Worm (Caenorhabditis elegans) whole organism, late embryonic: ENCODE measurements around the gene B0035.13.

Experiments used
- C38D4.7 ChIP-seq: fragments of 200-800 bp; sonication (Bioruptor generic); optimal IDR thresholded peaks from 2 replicates; lab custom pipeline; 2018; ENCODE audit warnings: mild to moderate bottlenecking, missing genetic modification characterization, moderate library complexity, missing compliant biosample characterization
- K09A11.1 ChIP-seq: sonication (generic microtip); optimal IDR thresholded peaks from 2 replicates; lab custom pipeline; 2017; ENCODE audit warnings: antibody characterized with exemption, mild to moderate bottlenecking, missing genetic modification characterization, missing compliant biosample characterization; ENCODE audit not compliant: insufficient read depth
- ahr-1 ChIP-seq: sonication (generic microtip); optimal IDR thresholded peaks from 2 replicates; lab custom pipeline; 2016; ENCODE audit warnings: missing genetic modification characterization, missing compliant biosample characterization
- ceh-19 ChIP-seq: fragments of 200-800 bp; sonication (Bioruptor generic); optimal IDR thresholded peaks from 2 replicates; lab custom pipeline; 2018; ENCODE audit warnings: mild to moderate bottlenecking, missing genetic modification characterization, missing compliant biosample characterization
- ceh-2 ChIP-seq: sonication (generic microtip); optimal IDR thresholded peaks from 2 replicates; lab custom pipeline; 2016; ENCODE audit warnings: missing genotype, missing genetic modification characterization, missing compliant biosample characterization
- ceh-22 ChIP-seq: sonication (generic microtip); optimal IDR thresholded peaks from 2 replicates; lab custom pipeline; 2017; ENCODE audit warnings: missing biosample characterization, missing genetic modification characterization
- ceh-34 ChIP-seq: sonication (generic microtip); optimal IDR thresholded peaks from 2 replicates; lab custom pipeline; 2016; ENCODE audit warnings: mild to moderate bottlenecking, missing genetic modification characterization, missing compliant biosample characterization
- ceh-45 ChIP-seq: fragments of 200-800 bp; sonication (Bioruptor generic); IDR thresholded peaks from 2 replicates; pipeline ENCODE4 v1.3.6; 2022; ENCODE audit warnings: missing genetic modification reagents, missing genetic modification characterization, missing compliant biosample characterization
- ceh-48 ChIP-seq: sonication (generic microtip); optimal IDR thresholded peaks from 2 replicates; lab custom pipeline; 2016; ENCODE audit warnings: missing genetic modification characterization, inconsistent platforms, missing compliant biosample characterization
- che-1 ChIP-seq: sonication (generic microtip); optimal IDR thresholded peaks from 2 replicates; lab custom pipeline; 2016; ENCODE audit warnings: mild to moderate bottlenecking, missing genetic modification characterization, missing compliant biosample characterization
- dve-1 ChIP-seq: sonication (generic microtip); optimal IDR thresholded peaks from 2 replicates; lab custom pipeline; 2017; ENCODE audit warnings: antibody characterized with exemption, mild to moderate bottlenecking, missing genetic modification characterization, missing compliant biosample characterization
- ets-4 ChIP-seq: sonication (generic microtip); optimal IDR thresholded peaks from 2 replicates; lab custom pipeline; 2016; ENCODE audit warnings: missing genetic modification characterization, missing compliant biosample characterization
- eyg-1 ChIP-seq: sonication (generic microtip); optimal IDR thresholded peaks from 2 replicates; lab custom pipeline; 2016; ENCODE audit warnings: missing genotype, missing genetic modification characterization, missing compliant biosample characterization
- fax-1 ChIP-seq: sonication (generic microtip); optimal IDR thresholded peaks from 2 replicates; lab custom pipeline; 2016; ENCODE audit warnings: missing genotype, missing genetic modification characterization, missing compliant biosample characterization
- gmeb-2 ChIP-seq: sonication (generic microtip); optimal IDR thresholded peaks from 2 replicates; lab custom pipeline; 2016; ENCODE audit warnings: missing genetic modification characterization, inconsistent platforms, missing compliant biosample characterization
- hlh-13 ChIP-seq: fragments of 200-800 bp; sonication (Bioruptor generic); optimal IDR thresholded peaks from 2 replicates; lab custom pipeline; 2018; ENCODE audit warnings: mild to moderate bottlenecking, missing genetic modification characterization, missing compliant biosample characterization
- hlh-15 ChIP-seq: sonication (generic microtip); optimal IDR thresholded peaks from 2 replicates; lab custom pipeline; 2016; ENCODE audit warnings: missing genetic modification characterization, missing compliant biosample characterization
- hlh-8 ChIP-seq: sonication (generic microtip); optimal IDR thresholded peaks from 2 replicates; lab custom pipeline; 2016; ENCODE audit warnings: missing genotype, missing genetic modification characterization, missing compliant biosample characterization
- lim-6 ChIP-seq: sonication (generic microtip); optimal IDR thresholded peaks from 2 replicates; lab custom pipeline; 2016; ENCODE audit warnings: missing genetic modification characterization, missing compliant biosample characterization
- lin-11 ChIP-seq: fragments of 200-800 bp; sonication (Bioruptor generic); optimal IDR thresholded peaks from 2 replicates; lab custom pipeline; 2018; ENCODE audit warnings: mild to moderate bottlenecking, missing genetic modification characterization, missing compliant biosample characterization
- nfya-1 ChIP-seq: sonication (generic microtip); optimal IDR thresholded peaks from 2 replicates; lab custom pipeline; 2017; ENCODE audit warnings: missing genetic modification characterization, mild to moderate bottlenecking, missing compliant biosample characterization, antibody characterized with exemption, moderate library complexity
- nhr-11 ChIP-seq: fragments of 150-350 bp; optimal IDR thresholded peaks from 2 replicates; lab custom pipeline; 2014; ENCODE audit warnings: missing biosample characterization, missing genetic modification characterization
- nhr-232 ChIP-seq: sonication (generic microtip); optimal IDR thresholded peaks from 2 replicates; lab custom pipeline; 2016; ENCODE audit warnings: missing genetic modification characterization, missing compliant biosample characterization
- npax-4 ChIP-seq: sonication (generic microtip); optimal IDR thresholded peaks from 2 replicates; lab custom pipeline; 2016; ENCODE audit warnings: missing genetic modification characterization, missing compliant biosample characterization
- odd-2 ChIP-seq: sonication (generic microtip); optimal IDR thresholded peaks from 2 replicates; lab custom pipeline; 2017; ENCODE audit warnings: antibody characterized with exemption, mild to moderate bottlenecking, missing genetic modification characterization, missing compliant biosample characterization
- pax-1 ChIP-seq: fragments of 150-350 bp; optimal IDR thresholded peaks from 2 replicates; lab custom pipeline; 2014; ENCODE audit warnings: missing biosample characterization, missing genetic modification characterization
- pha-2 ChIP-seq: sonication (generic microtip); optimal IDR thresholded peaks from 2 replicates; lab custom pipeline; 2017; ENCODE audit warnings: mild to moderate bottlenecking, missing genetic modification characterization, missing compliant biosample characterization
- pha-4 ChIP-seq: fragments of 150-350 bp; optimal IDR thresholded peaks from 2 replicates; lab custom pipeline; 2018; ENCODE audit warnings: missing biosample characterization, missing genetic modification reagents, missing genetic modification characterization
- pqm-1 ChIP-seq: sonication (generic microtip); optimal IDR thresholded peaks from 2 replicates; lab custom pipeline; 2016; ENCODE audit warnings: missing genetic modification characterization, missing compliant biosample characterization
- ref-2 ChIP-seq: sonication (generic microtip); optimal IDR thresholded peaks from 2 replicates; lab custom pipeline; 2016; ENCODE audit warnings: missing genetic modification characterization, missing compliant biosample characterization
- sdc-2 ChIP-seq: sonication (generic microtip); optimal IDR thresholded peaks from 2 replicates; lab custom pipeline; 2016; ENCODE audit warnings: missing genotype, missing genetic modification characterization, missing compliant biosample characterization
- sox-2 ChIP-seq: fragments of 200-800 bp; sonication (Bioruptor generic); IDR thresholded peaks from 2 replicates; pipeline ENCODE4 v1.3.6; 2022; ENCODE audit warnings: missing genetic modification reagents, missing genetic modification characterization, missing compliant biosample characterization
- tbx-2 ChIP-seq: sonication (generic microtip); optimal IDR thresholded peaks from 2 replicates; lab custom pipeline; 2016; ENCODE audit warnings: missing genetic modification characterization, missing compliant biosample characterization
- ttx-3 ChIP-seq: sonication (generic microtip); optimal IDR thresholded peaks from 2 replicates; lab custom pipeline; 2016; ENCODE audit warnings: missing genetic modification reagents, missing genetic modification characterization, missing compliant biosample characterization
- unc-42 ChIP-seq: sonication (generic microtip); optimal IDR thresholded peaks from 2 replicates; lab custom pipeline; 2016; ENCODE audit warnings: missing genotype, missing genetic modification characterization, missing compliant biosample characterization
- unc-55 ChIP-seq: sonication (generic microtip); optimal IDR thresholded peaks from 2 replicates; lab custom pipeline; 2017; ENCODE audit warnings: missing biosample characterization, missing genetic modification reagents, missing genetic modification characterization
- unc-86 ChIP-seq: sonication (generic microtip); optimal IDR thresholded peaks from 2 replicates; lab custom pipeline; 2016; ENCODE audit warnings: missing genetic modification characterization, missing compliant biosample characterization
- zip-5 ChIP-seq: sonication (generic microtip); optimal IDR thresholded peaks from 2 replicates; lab custom pipeline; 2016; ENCODE audit warnings: missing genetic modification characterization, missing compliant biosample characterization

The B0035.13 gene

DNA sequence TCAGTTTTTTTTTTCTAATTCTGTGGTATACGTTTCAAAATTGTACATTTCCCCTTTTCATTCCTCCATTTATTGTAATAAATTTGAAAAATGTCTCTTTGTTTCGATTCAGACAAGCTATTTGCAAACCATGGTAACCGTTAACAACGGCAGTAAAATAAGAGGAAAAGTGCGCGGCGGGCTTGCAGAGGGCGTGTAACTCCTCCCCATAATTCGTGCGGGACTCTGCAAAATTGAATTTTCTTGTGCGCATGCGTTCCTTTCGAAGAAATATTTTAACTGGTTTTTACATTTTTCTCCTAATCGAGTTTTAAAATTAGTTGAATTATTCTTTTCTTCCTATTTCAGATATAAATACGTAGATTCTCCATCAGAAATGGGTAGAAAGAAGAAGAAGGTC lies 4.1 kb upstream of the B0035.13 start, which contains the start of gene znf-207 (continued):
- no peak for TF ChIP-seq dve-1 (tag; lab: Kevin White, UChicago)
- TF ChIP-seq ceh-2 (tag; lab: Kevin White, UChicago): peak; percentile 69
- no peak for TF ChIP-seq hlh-8 (tag; lab: Kevin White, UChicago)
- peak; percentile 67 for TF ChIP-seq nfya-1 (tag; lab: Kevin White, UChicago)
- TF ChIP-seq sdc-2 (tag; lab: Kevin White, UChicago): no peak
- no peak for TF ChIP-seq npax-4 (tag; lab: Kevin White, UChicago)
- peak; percentile 54 for TF ChIP-seq K09A11.1 (tag; lab: Kevin White, UChicago)
- TF ChIP-seq gmeb-2: peak; percentile 19
- peak; percentile 16 for TF ChIP-seq ets-4
- TF ChIP-seq zip-5 (tag; lab: Kevin White, UChicago): peak; percentile 42
- TF ChIP-seq odd-2: peak; percentile 13
- TF ChIP-seq unc-55 (GFP tag; lab: Kevin White, UChicago): no peak
- no peak for TF ChIP-seq ceh-22 (tag; lab: Kevin White, UChicago)
- no peak for TF ChIP-seq nhr-11 (tag; lab: Kevin White, UChicago)
- peak; percentile 28 for TF ChIP-seq C38D4.7
- peak; percentile 78 for TF ChIP-seq tbx-2 (tag; lab: Kevin White, UChicago)
- no peak for TF ChIP-seq pax-1
- TF ChIP-seq ttx-3 (tag; lab: Kevin White, UChicago): peak; percentile 23
- peak; percentile 32 for TF ChIP-seq eyg-1 (tag; lab: Kevin White, UChicago)
- TF ChIP-seq pha-4 (tag; lab: Kevin White, UChicago): no peak
- peak; percentile 12 for TF ChIP-seq hlh-15 (tag; lab: Kevin White, UChicago)
- no peak for TF ChIP-seq pqm-1 (tag; lab: Kevin White, UChicago)
- no peak for TF ChIP-seq ceh-45 (GFP tag; lab: Robert Waterston, UW)
- peak; percentile 2 for TF ChIP-seq pha-2 (tag; lab: Kevin White, UChicago)

DNA sequence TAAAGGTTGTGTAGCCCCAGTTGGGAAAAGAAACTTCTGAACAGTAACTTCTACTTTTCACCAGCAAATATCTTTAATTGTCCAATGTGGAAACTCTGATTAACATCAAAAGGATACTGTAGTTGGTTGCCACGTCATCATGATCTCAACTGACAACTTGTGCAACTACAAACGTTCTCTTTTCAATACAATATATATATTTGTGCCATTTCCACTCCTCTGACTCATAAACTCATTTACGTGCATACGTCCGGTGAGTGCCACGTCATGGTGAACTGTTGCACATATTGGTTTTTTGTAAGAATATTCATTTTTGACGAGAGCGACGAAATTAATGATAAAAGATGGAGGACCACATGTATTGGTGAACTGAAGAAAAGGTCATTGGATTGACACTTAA lies 1.2 kb upstream of the B0035.13 start:
- TF ChIP-seq ceh-34 (tag; lab: Kevin White, UChicago) (no peak), lim-6 (tag; lab: Kevin White, UChicago) (no peak), hlh-13 (no peak), dve-1 (tag; lab: Kevin White, UChicago) (no peak), C38D4.7 (no peak), nhr-232 (tag; lab: Kevin White, UChicago) (no peak), ceh-19 (GFP tag; lab: Kevin White, UChicago) (no peak), ceh-48 (no peak), fax-1 (no peak), pax-1 (no peak), sox-2 (no peak)

DNA sequence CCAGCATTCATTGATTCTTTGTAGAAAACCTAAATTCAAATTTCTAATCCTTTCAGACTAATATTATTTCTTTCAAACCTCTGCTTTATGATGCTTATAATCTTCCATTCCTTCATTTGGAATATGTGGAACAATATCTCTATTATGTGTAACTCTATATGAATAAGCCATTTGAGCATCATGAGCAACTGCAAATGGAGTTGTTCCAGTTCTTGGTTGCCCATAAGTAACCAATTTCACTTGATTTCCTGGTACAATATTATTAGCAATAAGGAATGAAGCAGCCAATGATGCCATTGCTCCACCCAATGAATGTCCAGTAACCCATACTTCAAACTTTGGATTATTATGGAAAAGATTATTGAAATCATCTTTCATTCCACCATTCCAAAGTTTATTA lies 1.6 kb downstream of the B0035.13 start:
- TF ChIP-seq nfya-1 (tag; lab: Kevin White, UChicago): no peak

ce11 chrIV:11298154-11299086 lies 8.1 kb downstream of the B0035.13 start, which contains the start of the genes B0035.15 and dnj-1:
TSS of gene B0035.15 (minus strand) at chrIV:11298252.
TSS of gene dnj-1 (plus strand) at chrIV:11299036.
- TF ChIP-seq unc-86 (tag; lab: Kevin White, UChicago) (no peak), che-1 (no peak), lin-11 (no peak), ref-2 (no peak), ahr-1 (tag; lab: Kevin White, UChicago) (no peak), unc-42 (tag; lab: Kevin White, UChicago) (peak; percentile 56), tbx-2 (tag; lab: Kevin White, UChicago) (peak; percentile 21), nfya-1 (tag; lab: Kevin White, UChicago) (peak; percentile 11), ceh-48 (peak; percentile 71), npax-4 (tag; lab: Kevin White, UChicago) (no peak), ceh-2 (tag; lab: Kevin White, UChicago) (no peak), ttx-3 (tag; lab: Kevin White, UChicago) (no peak)
